Worm (Caenorhabditis elegans) whole organism, L2 larva: ENCODE measurements around the gene K03H1.9.

Source experiments
- C34F6.9 ChIP-seq: fragments of 150-350 bp; optimal IDR thresholded peaks from 2 replicates; lab custom pipeline; 2014; ENCODE audit warnings: missing biosample characterization, missing genetic modification characterization
- Y55F3AM.14 ChIP-seq: fragments of 200-800 bp; sonication (Bioruptor generic); optimal IDR thresholded peaks from 2 replicates; lab custom pipeline; 2018; ENCODE audit warnings: mild to moderate bottlenecking, missing genetic modification characterization, missing compliant biosample characterization
- ZK546.5 ChIP-seq: sonication (generic microtip); optimal IDR thresholded peaks from 2 replicates; lab custom pipeline; 2017; ENCODE audit warnings: missing biosample characterization, missing genetic modification characterization
- alr-1 ChIP-seq: fragments of 150-350 bp; optimal IDR thresholded peaks from 2 replicates; lab custom pipeline; 2014; ENCODE audit warnings: missing biosample characterization, missing genetic modification characterization
- aly-2 ChIP-seq: fragments of 150-350 bp; optimal IDR thresholded peaks from 2 replicates; lab custom pipeline; 2014; ENCODE audit warnings: missing biosample characterization, missing genetic modification characterization
- ama-1 ChIP-seq: fragments of 150-350 bp; optimal IDR thresholded peaks from 2 replicates; lab custom pipeline; 2018; ENCODE audit warnings: inconsistent platforms
- blmp-1 ChIP-seq: sonication (generic microtip); optimal IDR thresholded peaks from 2 replicates; lab custom pipeline; 2017; ENCODE audit warnings: missing genetic modification characterization, mild to moderate bottlenecking, missing compliant biosample characterization, antibody characterized with exemption, moderate library complexity; ENCODE audit not compliant: insufficient read depth
- ceh-16 ChIP-seq: fragments of 150-350 bp; optimal IDR thresholded peaks from 2 replicates; lab custom pipeline; 2014; ENCODE audit warnings: missing biosample characterization, missing genetic modification characterization
- crh-2 ChIP-seq: sonication (generic microtip); optimal IDR thresholded peaks from 2 replicates; lab custom pipeline; 2017; ENCODE audit warnings: missing biosample characterization, missing genetic modification characterization
- egl-27 ChIP-seq: sonication (generic microtip); optimal IDR thresholded peaks from 3 replicates; lab custom pipeline; 2017; ENCODE audit warnings: missing biosample characterization, missing genetic modification reagents, missing genetic modification characterization
- elt-1 ChIP-seq: fragments of 150-350 bp; optimal IDR thresholded peaks from 2 replicates; lab custom pipeline; 2014; ENCODE audit warnings: missing biosample characterization, missing genetic modification characterization
- elt-3 ChIP-seq: sonication (generic microtip); optimal IDR thresholded peaks from 2 replicates; lab custom pipeline; 2017; ENCODE audit warnings: missing biosample characterization, missing genetic modification characterization
- fos-1 ChIP-seq: fragments of 150-350 bp; optimal IDR thresholded peaks from 2 replicates; lab custom pipeline; 2014; ENCODE audit warnings: missing biosample characterization, missing genetic modification characterization
- gmeb-1 ChIP-seq: fragments of 150-350 bp; optimal IDR thresholded peaks from 2 replicates; lab custom pipeline; 2014; ENCODE audit warnings: missing biosample characterization, missing genetic modification characterization
- lin-11 ChIP-seq: fragments of 150-350 bp; sonication (generic microtip); optimal IDR thresholded peaks from 2 replicates; lab custom pipeline; 2014; ENCODE audit warnings: missing biosample characterization, missing genetic modification characterization, inconsistent platforms, mixed read lengths
- lin-13 ChIP-seq: fragments of 150-350 bp; optimal IDR thresholded peaks from 2 replicates; lab custom pipeline; 2014; ENCODE audit warnings: missing biosample characterization, missing genetic modification reagents, missing genetic modification characterization
- lin-39 ChIP-seq: fragments of 150-350 bp; optimal IDR thresholded peaks from 2 replicates; lab custom pipeline; 2014; ENCODE audit warnings: missing biosample characterization, missing genetic modification reagents, missing genetic modification characterization
- lsy-2 ChIP-seq, 2 experiments: fragments of 150-350 bp in 1 of 2; sonication (generic microtip) in 1 of 2; optimal IDR thresholded peaks; 2 replicates each; lab custom pipeline; 2014 to 2017; ENCODE audit warnings: missing biosample characterization in 2 of 2, missing genetic modification characterization in 2 of 2
- mab-5 ChIP-seq: fragments of 150-350 bp; optimal IDR thresholded peaks from 2 replicates; lab custom pipeline; 2014; ENCODE audit warnings: missing biosample characterization, missing genetic modification characterization
- nhr-10 ChIP-seq: sonication (generic microtip); optimal IDR thresholded peaks from 2 replicates; lab custom pipeline; 2017; ENCODE audit warnings: missing biosample characterization, missing genetic modification characterization
- nhr-11 ChIP-seq: fragments of 150-350 bp; optimal IDR thresholded peaks from 2 replicates; lab custom pipeline; 2014; ENCODE audit warnings: missing biosample characterization, missing genetic modification characterization
- nhr-12 ChIP-seq: fragments of 150-350 bp; optimal IDR thresholded peaks from 2 replicates; lab custom pipeline; 2014; ENCODE audit warnings: missing biosample characterization, missing genetic modification characterization
- nhr-21 ChIP-seq: fragments of 150-350 bp; optimal IDR thresholded peaks from 2 replicates; lab custom pipeline; 2014; ENCODE audit warnings: missing biosample characterization, missing genetic modification characterization
- nhr-23 ChIP-seq: fragments of 150-350 bp; optimal IDR thresholded peaks from 2 replicates; lab custom pipeline; 2014; ENCODE audit warnings: missing biosample characterization, missing genetic modification reagents, missing genetic modification characterization
- nhr-237 ChIP-seq: fragments of 150-350 bp; optimal IDR thresholded peaks from 2 replicates; lab custom pipeline; 2014; ENCODE audit warnings: missing biosample characterization, missing genetic modification characterization
- nhr-6 ChIP-seq: fragments of 150-350 bp; optimal IDR thresholded peaks from 2 replicates; lab custom pipeline; 2014; ENCODE audit warnings: missing biosample characterization, missing genetic modification characterization
- nhr-77 ChIP-seq: fragments of 150-350 bp; optimal IDR thresholded peaks from 2 replicates; lab custom pipeline; 2014; ENCODE audit warnings: missing biosample characterization, missing genetic modification characterization
- peb-1 ChIP-seq: fragments of 150-350 bp; optimal IDR thresholded peaks from 2 replicates; lab custom pipeline; 2014; ENCODE audit warnings: missing biosample characterization, missing genetic modification characterization
- sem-4 ChIP-seq: fragments of 150-350 bp; optimal IDR thresholded peaks from 2 replicates; lab custom pipeline; 2014; ENCODE audit warnings: missing biosample characterization, missing genetic modification reagents, missing genetic modification characterization
- skn-1 ChIP-seq: sonication (generic microtip); optimal IDR thresholded peaks from 2 replicates; lab custom pipeline; 2017; ENCODE audit warnings: missing biosample characterization, missing genetic modification characterization
- snpc-4 ChIP-seq: fragments of 150-350 bp; optimal IDR thresholded peaks from 2 replicates; lab custom pipeline; 2014; ENCODE audit warnings: missing biosample characterization, missing genetic modification characterization
- unc-39 ChIP-seq: fragments of 150-350 bp; optimal IDR thresholded peaks from 2 replicates; lab custom pipeline; 2014; ENCODE audit warnings: missing biosample characterization, missing genetic modification characterization
- unc-55 ChIP-seq: fragments of 150-350 bp; sonication (generic microtip); optimal IDR thresholded peaks from 3 replicates; lab custom pipeline; 2014; ENCODE audit warnings: missing biosample characterization, missing genetic modification reagents, missing genetic modification characterization
- unc-62 ChIP-seq: fragments of 150-350 bp; optimal IDR thresholded peaks from 2 replicates; lab custom pipeline; 2014; ENCODE audit warnings: missing biosample characterization, missing genetic modification reagents, missing genetic modification characterization
- zag-1 ChIP-seq: fragments of 150-350 bp; optimal IDR thresholded peaks from 2 replicates; lab custom pipeline; 2014; ENCODE audit warnings: missing biosample characterization, missing genetic modification characterization
- ztf-1 ChIP-seq: fragments of 200-800 bp; sonication (Bioruptor generic); conservative IDR thresholded peaks from 2 replicates; pipeline ENCODE4 v1.3.6; 2022; ENCODE audit warnings: missing genetic modification characterization, missing compliant biosample characterization

K03H1.9 gene

DNA sequence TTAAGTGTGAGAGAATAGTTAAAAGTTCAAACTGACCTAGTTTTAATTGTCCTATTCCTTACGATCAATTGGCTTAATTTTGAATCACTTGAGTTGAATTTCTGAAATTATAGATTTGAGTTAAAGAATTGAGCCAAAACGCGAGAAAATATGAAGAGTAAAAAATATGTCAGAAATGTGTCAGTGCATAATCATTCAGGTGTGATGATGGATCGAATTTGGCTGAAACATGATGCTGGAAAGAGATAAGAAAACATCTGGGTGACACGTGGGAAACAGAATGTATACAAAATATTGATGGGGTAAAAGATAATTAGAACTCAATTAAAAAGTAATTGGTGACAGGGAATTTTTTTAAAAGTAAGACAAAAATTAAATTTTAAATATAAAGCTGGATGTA is 32.5 kb upstream of the K03H1.9 start, which contains the start of gene R10E12.2:
TSS of gene R10E12.2 (minus strand) at position 101 of the 400 bp plus-strand sequence.
- TF ChIP-seq Y55F3AM.14 (no peak), unc-55 (GFP tag; lab: Kevin White, UChicago) (no peak), elt-3 (tag; lab: Kevin White, UChicago) (no peak), ZK546.5 (tag; lab: Kevin White, UChicago) (no peak), lin-11 (tag; lab: Kevin White, UChicago) (no peak), aly-2 (tag; lab: Kevin White, UChicago) (no peak)

DNA sequence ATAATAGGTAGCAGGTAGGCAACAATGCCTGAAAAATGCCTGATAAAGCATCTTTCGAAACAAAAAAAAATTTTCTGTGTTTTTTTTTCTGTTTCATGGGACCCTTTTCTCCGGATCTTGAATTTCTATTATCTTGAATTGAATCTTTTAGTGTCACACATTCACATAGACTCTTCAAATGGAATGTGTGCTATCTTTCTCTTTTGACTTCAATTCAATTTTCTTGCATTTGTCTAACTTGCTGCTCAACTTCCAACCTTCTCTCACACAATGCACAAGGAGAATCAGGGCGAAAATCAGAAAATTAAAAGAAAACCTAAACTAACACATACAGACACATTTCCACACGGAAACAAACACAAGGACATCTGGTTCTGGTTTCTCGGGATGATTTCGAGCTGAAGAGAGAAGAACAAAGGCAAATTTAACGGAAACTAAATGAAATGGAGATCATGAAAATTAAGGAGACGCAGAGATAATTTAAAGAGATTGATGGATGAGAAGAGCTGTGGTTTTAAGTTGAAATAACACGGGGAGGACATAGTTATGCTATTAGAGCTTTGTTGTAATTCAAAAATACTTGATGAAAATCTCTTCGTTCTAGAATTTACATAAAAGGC is 31.0 kb upstream of the K03H1.9 start:
- TF ChIP-seq mab-5 (tag; lab: Kevin White, UChicago) (no peak), nhr-21 (tag; lab: Kevin White, UChicago) (no peak), ztf-1 (no peak), nhr-6 (tag; lab: Kevin White, UChicago) (no peak), ceh-16 (tag; lab: Kevin White, UChicago) (no peak), elt-1 (no peak), C34F6.9 (tag; lab: Kevin White, UChicago) (no peak), elt-3 (tag; lab: Kevin White, UChicago) (no peak)

DNA sequence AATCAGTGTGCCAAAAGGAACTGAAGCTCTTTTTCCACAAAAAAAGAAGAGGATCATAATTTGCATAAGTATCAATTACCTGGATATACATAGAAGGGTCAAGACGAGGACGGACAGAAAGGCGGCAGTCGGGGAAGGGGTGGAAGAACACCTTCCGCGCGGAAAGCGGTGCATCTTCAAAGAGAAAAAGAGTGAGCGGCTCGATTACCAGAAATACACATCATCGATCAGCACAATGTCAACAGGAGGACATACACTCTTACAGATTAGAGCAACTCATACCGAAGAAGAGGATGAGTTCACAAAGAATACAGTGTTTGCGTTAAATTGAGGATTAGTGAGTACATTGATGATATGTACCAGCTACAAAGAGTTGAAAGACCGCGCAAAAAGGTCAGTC is 28.1 kb upstream of the K03H1.9 start:
- TF ChIP-seq unc-55 (GFP tag; lab: Kevin White, UChicago) (no peak), snpc-4 (no peak), ama-1 (no peak), egl-27 (tag; lab: Kevin White, UChicago) (no peak), elt-3 (tag; lab: Kevin White, UChicago) (no peak), aly-2 (tag; lab: Kevin White, UChicago) (no peak), blmp-1 (no peak), peb-1 (no peak), sem-4 (no peak), lin-39 (tag; lab: Kevin White, UChicago) (no peak), alr-1 (tag; lab: Kevin White, UChicago) (no peak), elt-1 (no peak), crh-2 (tag; lab: Kevin White, UChicago) (no peak), C34F6.9 (tag; lab: Kevin White, UChicago) (no peak), nhr-21 (tag; lab: Kevin White, UChicago) (no peak), nhr-23 (tag; lab: Kevin White, UChicago) (no peak), zag-1 (no peak)

DNA sequence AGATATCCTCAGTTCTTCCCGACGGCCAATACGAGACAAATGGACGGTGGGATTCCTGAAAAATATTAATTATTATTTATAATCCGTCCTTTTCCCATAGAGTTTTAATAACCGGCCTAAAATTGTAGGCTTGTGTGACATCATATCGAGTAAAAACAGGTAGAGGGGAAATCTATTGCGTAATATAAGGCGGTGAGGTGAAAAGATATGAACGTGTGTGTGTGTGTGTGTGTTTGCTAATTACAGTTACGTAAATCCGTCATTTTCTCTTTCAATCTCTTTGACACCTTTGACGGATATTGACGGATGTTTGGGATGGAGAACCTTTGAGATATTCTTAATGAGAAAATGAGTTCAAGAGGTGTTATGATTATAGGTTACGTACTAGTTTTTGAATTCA is 24.2 kb upstream of the K03H1.9 start:
- TF ChIP-seq mab-5 (tag; lab: Kevin White, UChicago) (no peak), nhr-21 (tag; lab: Kevin White, UChicago) (no peak), lin-13 (no peak), gmeb-1 (no peak), nhr-10 (tag; lab: Kevin White, UChicago) (no peak), unc-39 (tag; lab: Kevin White, UChicago) (no peak), ZK546.5 (tag; lab: Kevin White, UChicago) (no peak), elt-3 (tag; lab: Kevin White, UChicago) (no peak), Y55F3AM.14 (no peak), unc-62 (no peak), alr-1 (tag; lab: Kevin White, UChicago) (no peak), fos-1 (no peak), ama-1 (no peak), ztf-1 (no peak), nhr-12 (tag; lab: Kevin White, UChicago) (no peak), lin-11 (tag; lab: Kevin White, UChicago) (no peak), skn-1 (no peak), nhr-23 (tag; lab: Kevin White, UChicago) (no peak), lin-39 (tag; lab: Kevin White, UChicago) (no peak)

DNA sequence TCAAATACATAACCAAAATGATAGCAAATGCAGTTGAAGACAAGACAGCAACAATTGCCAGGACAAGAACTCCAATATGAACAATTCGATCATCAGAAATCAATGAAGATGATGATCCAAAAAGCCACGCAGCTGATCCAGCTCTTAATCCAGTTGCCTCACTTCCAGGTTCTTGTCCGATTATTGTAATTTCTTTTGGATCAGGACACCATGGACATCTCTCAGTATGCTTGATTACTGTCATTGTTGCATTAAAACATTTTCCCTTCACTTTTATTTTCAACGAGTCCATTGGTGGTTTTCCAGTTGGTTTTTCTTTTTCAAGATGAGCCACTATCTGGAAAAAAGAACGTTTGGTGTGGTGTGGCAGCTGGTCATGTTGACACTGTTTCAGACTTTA is 23.1 kb upstream of the K03H1.9 start:
- no peak for TF ChIP-seq gmeb-1
- no peak for TF ChIP-seq alr-1 (tag; lab: Kevin White, UChicago)

DNA sequence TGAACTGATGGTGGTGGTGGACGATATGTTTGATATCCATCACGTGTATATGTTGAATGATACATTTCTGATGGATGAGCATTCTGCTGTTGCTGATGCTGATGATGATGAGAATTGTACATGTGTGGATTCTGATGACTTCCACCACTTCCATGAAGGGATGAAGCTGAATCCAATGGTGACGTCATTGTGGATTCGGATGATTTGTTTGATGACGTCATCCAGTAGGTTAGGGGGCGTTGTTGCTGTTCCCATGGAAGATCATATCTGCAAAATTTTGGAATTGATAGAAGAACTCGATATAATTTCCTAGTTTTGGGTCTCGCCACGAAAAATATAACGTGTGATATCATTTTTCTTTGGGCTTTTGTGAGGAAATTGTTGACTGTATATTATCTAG is 22.2 kb upstream of the K03H1.9 start:
- TF ChIP-seq ceh-16 (tag; lab: Kevin White, UChicago) (no peak), ZK546.5 (tag; lab: Kevin White, UChicago) (no peak), nhr-237 (no peak), elt-1 (no peak), nhr-10 (tag; lab: Kevin White, UChicago) (no peak), ama-1 (no peak), ztf-1 (no peak), lin-39 (tag; lab: Kevin White, UChicago) (no peak), nhr-11 (tag; lab: Kevin White, UChicago) (no peak), sem-4 (no peak), skn-1 (no peak), nhr-6 (tag; lab: Kevin White, UChicago) (no peak), Y55F3AM.14 (no peak), unc-55 (GFP tag; lab: Kevin White, UChicago) (no peak), lsy-2 (tag; optimal IDR thresholded peaks at IDR 0.05; lab: Kevin White, UChicago) (no peak), mab-5 (tag; lab: Kevin White, UChicago) (no peak), snpc-4 (no peak), alr-1 (tag; lab: Kevin White, UChicago) (no peak), nhr-77 (tag; lab: Kevin White, UChicago) (no peak)
